Worm (Caenorhabditis elegans): ENCODE data around the gene cutc-1.

Gene cutc-1

ce11 chrIII:8403507-8403906 is at the start of gene cutc-1:
TSS of gene cutc-1 (minus strand) at chrIII:8403607.
- TF ChIP-seq hnd-1 (tag; optimal IDR thresholded peaks at IDR 0.05) (no peak), B0310.2 (tag; optimal IDR thresholded peaks at IDR 0.05) (no peak), tbx-37 (GFP tag; conservative IDR thresholded peaks at IDR 0.05) (no peak), ceh-36 (tag; optimal IDR thresholded peaks at IDR 0.05) (no peak), scrt-1 (GFP tag; IDR thresholded peaks at IDR 0.05) (no peak), sea-1 (GFP tag; conservative IDR thresholded peaks at IDR 0.05) (no peak)

ce11 chrIII:8451181-8451580 is 47.8 kb upstream of the cutc-1 start:
- TF ChIP-seq scrt-1 (GFP tag; IDR thresholded peaks at IDR 0.05) (no peak), tra-4 (tag; optimal IDR thresholded peaks at IDR 0.05) (no peak), B0310.2 (tag; optimal IDR thresholded peaks at IDR 0.05) (no peak), aly-1 (tag; optimal IDR thresholded peaks at IDR 0.05) (no peak), tbx-37 (GFP tag; conservative IDR thresholded peaks at IDR 0.05) (no peak), hmg-4 (GFP tag; optimal IDR thresholded peaks at IDR 0.05) (no peak), ets-7 (tag; optimal IDR thresholded peaks at IDR 0.05) (no peak), tbx-11 (GFP tag; IDR thresholded peaks at IDR 0.05) (no peak), pes-1 (GFP tag; IDR thresholded peaks at IDR 0.05) (no peak), F13C5.2 (tag; optimal IDR thresholded peaks at IDR 0.05) (no peak), hnd-1 (tag; optimal IDR thresholded peaks at IDR 0.05) (no peak), hmbx-1 (tag; optimal IDR thresholded peaks at IDR 0.05) (no peak), ceh-36 (tag; optimal IDR thresholded peaks at IDR 0.05) (no peak)

- TF ChIP-seq hnd-1 (tag; optimal IDR thresholded peaks at IDR 0.05) (no peak), ets-7 (tag; optimal IDR thresholded peaks at IDR 0.05) (no peak), hmbx-1 (tag; optimal IDR thresholded peaks at IDR 0.05) (no peak), tbx-11 (GFP tag; IDR thresholded peaks at IDR 0.05) (no peak), pes-1 (GFP tag; IDR thresholded peaks at IDR 0.05) (no peak), flt-1 (GFP tag; IDR thresholded peaks at IDR 0.05) (no peak), ama-1 (optimal IDR thresholded peaks at IDR 0.05) (no peak), B0310.2 (tag; optimal IDR thresholded peaks at IDR 0.05) (no peak), tbx-37 (GFP tag; conservative IDR thresholded peaks at IDR 0.05) (no peak), aly-1 (tag; optimal IDR thresholded peaks at IDR 0.05) (no peak), hmg-4 (GFP tag; optimal IDR thresholded peaks at IDR 0.05) (no peak), sea-1 (GFP tag; conservative IDR thresholded peaks at IDR 0.05) (no peak), scrt-1 (GFP tag; IDR thresholded peaks at IDR 0.05) (no peak)
These were observed 47.1 kb upstream of the cutc-1 start for ce11 chrIII:8450494-8450893.

- TF ChIP-seq ama-1 (optimal IDR thresholded peaks at IDR 0.05) = no peak
- no peak for TF ChIP-seq hnd-1 (tag; optimal IDR thresholded peaks at IDR 0.05)
- no peak for TF ChIP-seq pes-1 (GFP tag; IDR thresholded peaks at IDR 0.05)
- TF ChIP-seq tra-4 (tag; optimal IDR thresholded peaks at IDR 0.05) = no peak
- TF ChIP-seq aly-1 (tag; optimal IDR thresholded peaks at IDR 0.05) = no peak
- no peak for TF ChIP-seq hmg-4 (GFP tag; optimal IDR thresholded peaks at IDR 0.05)
- no peak for TF ChIP-seq F13C5.2 (tag; optimal IDR thresholded peaks at IDR 0.05)
- TF ChIP-seq ets-7 (tag; optimal IDR thresholded peaks at IDR 0.05) = no peak
- TF ChIP-seq ceh-36 (tag; optimal IDR thresholded peaks at IDR 0.05) = no peak
These were observed 45.9 kb upstream of the cutc-1 start, which contains the start of gene mrpl-32 for ce11 chrIII:8449160-8449807. TSS of gene mrpl-32 (plus strand) at chrIII:8449757.

- 0 out of 2 replicates have a peak, but pooled peaks have one; percentile 27 for TF ChIP-seq pes-1 (GFP tag; IDR thresholded peaks at IDR 0.05)
- peak; percentile 84 for TF ChIP-seq F13C5.2 (tag; optimal IDR thresholded peaks at IDR 0.05)
- no peak for TF ChIP-seq ceh-36 (tag; optimal IDR thresholded peaks at IDR 0.05)
These were observed 43.6 kb upstream of the cutc-1 start, which contains the start of gene rpn-3 for ce11 chrIII:8446940-8447403. TSS of gene rpn-3 (plus strand) at chrIII:8447353.

ce11 chrIII:8446534-8446933 is 43.1 kb upstream of the cutc-1 start, which contains the start of gene hsp-110:
TSS of gene hsp-110 (minus strand) at chrIII:8446909.
- peak; percentile 13 for TF ChIP-seq ama-1 (optimal IDR thresholded peaks at IDR 0.05)
- TF ChIP-seq tbx-11 (GFP tag; IDR thresholded peaks at IDR 0.05) = no peak

ce11 chrIII:8446061-8446460 is 42.7 kb upstream of the cutc-1 start:
- TF ChIP-seq tbx-11 (GFP tag; IDR thresholded peaks at IDR 0.05) (no peak), aly-1 (tag; optimal IDR thresholded peaks at IDR 0.05) (no peak), ets-7 (tag; optimal IDR thresholded peaks at IDR 0.05) (no peak), ama-1 (optimal IDR thresholded peaks at IDR 0.05) (no peak), ceh-13 (GFP tag; optimal IDR thresholded peaks at IDR 0.05) (no peak), scrt-1 (GFP tag; IDR thresholded peaks at IDR 0.05) (no peak), hnd-1 (tag; optimal IDR thresholded peaks at IDR 0.05) (no peak), ceh-36 (tag; optimal IDR thresholded peaks at IDR 0.05) (no peak)

- no peak for TF ChIP-seq ets-7 (tag; optimal IDR thresholded peaks at IDR 0.05)
- no peak for TF ChIP-seq scrt-1 (GFP tag; IDR thresholded peaks at IDR 0.05)
- no peak for TF ChIP-seq ceh-13 (GFP tag; optimal IDR thresholded peaks at IDR 0.05)
- TF ChIP-seq sea-1 (GFP tag; conservative IDR thresholded peaks at IDR 0.05) = no peak
- TF ChIP-seq tbx-11 (GFP tag; IDR thresholded peaks at IDR 0.05) = no peak
- no peak for TF ChIP-seq hmg-4 (GFP tag; optimal IDR thresholded peaks at IDR 0.05)
- no peak for TF ChIP-seq aly-1 (tag; optimal IDR thresholded peaks at IDR 0.05)
- TF ChIP-seq pes-1 (GFP tag; IDR thresholded peaks at IDR 0.05) = no peak
- no peak for TF ChIP-seq ama-1 (optimal IDR thresholded peaks at IDR 0.05)
- TF ChIP-seq F13C5.2 (tag; optimal IDR thresholded peaks at IDR 0.05) = no peak
- TF ChIP-seq flt-1 (GFP tag; IDR thresholded peaks at IDR 0.05) = no peak
- no peak for TF ChIP-seq ceh-36 (tag; optimal IDR thresholded peaks at IDR 0.05)
- no peak for TF ChIP-seq hnd-1 (tag; optimal IDR thresholded peaks at IDR 0.05)
- no peak for TF ChIP-seq hmbx-1 (tag; optimal IDR thresholded peaks at IDR 0.05)
- no peak for TF ChIP-seq tbx-37 (GFP tag; conservative IDR thresholded peaks at IDR 0.05)
- no peak for TF ChIP-seq tra-4 (tag; optimal IDR thresholded peaks at IDR 0.05)
- no peak for TF ChIP-seq B0310.2 (tag; optimal IDR thresholded peaks at IDR 0.05)
These were observed 41.2 kb upstream of the cutc-1 start for ce11 chrIII:8444433-8445090.

Data from whole organism, early embryonic.